Fruit fly (Drosophila melanogaster) whole organism, embryonic: ENCODE data around the gene CG9008.

Experiments
- Adf1 ChIP-seq: fragments of 200-800 bp; sonication (Bioruptor generic); IDR thresholded peaks from 2 replicates; pipeline ENCODE4 v1.3.6; 2022; ENCODE audit warnings: missing biosample characterization, missing genetic modification characterization
- CG10321 ChIP-seq: fragments of 200-800 bp; sonication (Bioruptor generic); IDR thresholded peaks from 2 replicates; pipeline ENCODE4 v1.3.6; 2022; ENCODE audit warnings: missing biosample characterization, missing genetic modification characterization
- CG10431 ChIP-seq: fragments of 200-800 bp; sonication (Bioruptor generic); optimal IDR thresholded peaks from 3 replicates; lab custom pipeline; 2018; ENCODE audit warnings: missing biosample characterization, mild to moderate bottlenecking, missing genetic modification characterization
- CG11456 ChIP-seq: fragments of 200-800 bp; sonication (Bioruptor generic); IDR thresholded peaks from 3 replicates; pipeline ENCODE4 v1.3.6; 2022; ENCODE audit warnings: missing biosample characterization, missing genetic modification characterization
- CG11695 ChIP-seq: fragments of 200-800 bp; sonication (Bioruptor generic); IDR thresholded peaks from 3 replicates; pipeline ENCODE4 v1.3.6; 2022; ENCODE audit warnings: missing biosample characterization, missing genetic modification characterization
- CG12236 ChIP-seq: fragments of 200-800 bp; sonication (Bioruptor generic); optimal IDR thresholded peaks from 2 replicates; lab custom pipeline; 2016; ENCODE audit warnings: missing biosample characterization, missing genetic modification characterization
- CG31388 ChIP-seq: fragments of 200-800 bp; sonication (Bioruptor generic); optimal IDR thresholded peaks from 2 replicates; lab custom pipeline; 2016; ENCODE audit warnings: missing biosample characterization, missing genetic modification characterization
- CG3163 ChIP-seq: fragments of 200-800 bp; sonication (Bioruptor generic); optimal IDR thresholded peaks from 3 replicates; lab custom pipeline; 2016; ENCODE audit warnings: missing biosample characterization, missing genetic modification characterization
- CG5953 ChIP-seq: fragments of 200-800 bp; sonication (Bioruptor generic); IDR thresholded peaks from 2 replicates; pipeline ENCODE4 v1.3.6; 2022; ENCODE audit warnings: missing biosample characterization, missing genetic modification characterization
- CG7357 ChIP-seq: fragments of 200-800 bp; sonication (Bioruptor generic); IDR thresholded peaks from 3 replicates; pipeline ENCODE4 v1.3.6; 2022; ENCODE audit warnings: missing biosample characterization, missing genetic modification characterization
- CG8924 ChIP-seq: fragments of 200-800 bp; optimal IDR thresholded peaks from 3 replicates; lab custom pipeline; 2019; ENCODE audit warnings: missing biosample characterization, mild to moderate bottlenecking, missing genetic modification characterization, moderate library complexity
- CrebB ChIP-seq: fragments of 200-800 bp; sonication (Bioruptor generic); optimal IDR thresholded peaks from 3 replicates; lab custom pipeline; 2018; ENCODE audit warnings: missing biosample characterization, mild to moderate bottlenecking, missing genetic modification characterization
- Dip2 ChIP-seq: fragments of 200-800 bp; sonication (Bioruptor generic); IDR thresholded peaks from 2 replicates; pipeline ENCODE4 v1.3.6; 2022; ENCODE audit warnings: missing biosample characterization, missing genetic modification characterization
- GATAe ChIP-seq: fragments of 200-800 bp; sonication (Bioruptor generic); conservative IDR thresholded peaks from 2 replicates; pipeline ENCODE4 v1.3.6; 2022; ENCODE audit warnings: missing biosample characterization, missing genetic modification characterization
- HLHmδ ChIP-seq: fragments of 200-800 bp; sonication (Bioruptor generic); optimal IDR thresholded peaks from 2 replicates; lab custom pipeline; 2018; ENCODE audit warnings: missing biosample characterization, mild to moderate bottlenecking, missing genetic modification characterization, moderate library complexity
- Hey ChIP-seq: fragments of 200-800 bp; sonication (Bioruptor generic); optimal IDR thresholded peaks from 3 replicates; lab custom pipeline; 2018; ENCODE audit warnings: missing biosample characterization, mild to moderate bottlenecking, missing genetic modification characterization
- Hr51 ChIP-seq, 2 experiments: fragments of 200-800 bp; sonication (Bioruptor generic); optimal IDR thresholded peaks; 2 replicates in 1 of 2; 3 replicates in 1 of 2; lab custom pipeline; 2016 to 2018; ENCODE audit warnings: missing biosample characterization in 2 of 2, missing genetic modification characterization in 2 of 2, mild to moderate bottlenecking in 1 of 2, moderate library complexity in 1 of 2
- Jarid2 ChIP-seq: fragments of 200-800 bp; sonication (Bioruptor generic); optimal IDR thresholded peaks from 3 replicates; lab custom pipeline; 2017; ENCODE audit warnings: mild to moderate bottlenecking, missing biosample characterization, missing genetic modification reagents, missing genetic modification characterization
- Lhr ChIP-seq: fragments of 200-800 bp; sonication (Bioruptor generic); optimal IDR thresholded peaks from 3 replicates; lab custom pipeline; 2017; ENCODE audit warnings: mild to moderate bottlenecking, missing biosample characterization, missing genetic modification reagents, missing genetic modification characterization
- Med ChIP-seq: fragments of 200-800 bp; sonication (Bioruptor generic); peaks from one replicate; lab custom pipeline; 2016; ENCODE audit warnings: missing biosample characterization, missing genetic modification characterization, mild to moderate bottlenecking, inconsistent platforms, moderate library complexity
- Ssrp ChIP-seq: fragments of 200-800 bp; sonication (Bioruptor generic); optimal IDR thresholded peaks from 2 replicates; lab custom pipeline; 2018; ENCODE audit warnings: missing biosample characterization, mild to moderate bottlenecking, missing genetic modification characterization, moderate library complexity
- aop ChIP-seq: fragments of 200-800 bp; sonication (Bioruptor generic); IDR thresholded peaks from 2 replicates; pipeline ENCODE4 v1.3.6; 2022; ENCODE audit warnings: missing biosample characterization, missing genetic modification characterization
- ase ChIP-seq: fragments of 200-800 bp; sonication (Bioruptor generic); IDR thresholded peaks from 3 replicates; pipeline ENCODE4 v1.3.6; 2022; ENCODE audit warnings: missing biosample characterization, missing genetic modification characterization
- bbx ChIP-seq: fragments of 200-800 bp; sonication (Bioruptor generic); IDR thresholded peaks from 2 replicates; pipeline ENCODE4 v1.3.6; 2022; ENCODE audit warnings: missing biosample characterization, missing genetic modification characterization; ENCODE audit not compliant: partially characterized antibody
- btn ChIP-seq: fragments of 200-800 bp; sonication (Bioruptor generic); optimal IDR thresholded peaks from 2 replicates; lab custom pipeline; 2016; ENCODE audit warnings: missing biosample characterization, missing genetic modification characterization
- chn ChIP-seq: fragments of 200-800 bp; sonication (Bioruptor generic); optimal IDR thresholded peaks from 2 replicates; lab custom pipeline; 2016; ENCODE audit warnings: missing biosample characterization, missing genetic modification characterization
- dm ChIP-seq: fragments of 200-800 bp; sonication (Bioruptor generic); optimal IDR thresholded peaks from 3 replicates; lab custom pipeline; 2016; ENCODE audit warnings: missing biosample characterization, missing genetic modification characterization
- en ChIP-seq: fragments of 200-800 bp; sonication (Bioruptor generic); optimal IDR thresholded peaks from 2 replicates; lab custom pipeline; 2016; ENCODE audit warnings: missing biosample characterization, missing genetic modification characterization
- ewg ChIP-seq: fragments of 200-800 bp; sonication (Bioruptor generic); optimal IDR thresholded peaks from 3 replicates; lab custom pipeline; 2017; ENCODE audit warnings: mild to moderate bottlenecking, missing biosample characterization, missing genetic modification reagents, missing genetic modification characterization
- eyg ChIP-seq: fragments of 200-800 bp; sonication (Bioruptor generic); optimal IDR thresholded peaks from 3 replicates; lab custom pipeline; 2016; ENCODE audit warnings: missing biosample characterization, missing genetic modification characterization
- hkb ChIP-seq, 2 experiments: fragments of 200-800 bp in 1 of 2; fragments of >200 bp in 1 of 2; sonication (Bioruptor generic) in 1 of 2; IDR thresholded peaks in 1 of 2; optimal IDR thresholded peaks in 1 of 2; 2 replicates each; pipeline versions ENCODE4 v1.3.6 to Lab custom; 2017 to 2022; ENCODE audit warnings: missing biosample characterization in 1 of 2, missing genetic modification characterization in 1 of 2
- ken ChIP-seq: fragments of 200-800 bp; sonication (Bioruptor generic); IDR thresholded peaks from 3 replicates; pipeline ENCODE4 v1.3.6; 2022; ENCODE audit warnings: missing biosample characterization, missing genetic modification characterization
- lbe ChIP-seq: fragments of 200-800 bp; sonication (Bioruptor generic); optimal IDR thresholded peaks from 2 replicates; lab custom pipeline; 2016; ENCODE audit warnings: missing biosample characterization, mild to moderate bottlenecking, missing genetic modification characterization
- lilli ChIP-seq: fragments of 200-800 bp; sonication (Bioruptor generic); optimal IDR thresholded peaks from 3 replicates; lab custom pipeline; 2016; ENCODE audit warnings: missing biosample characterization, missing genetic modification characterization
- lola ChIP-seq, 3 experiments: fragments of >200 bp in 2 of 3; fragments of 200-800 bp in 1 of 3; sonication (Bioruptor generic) in 1 of 3; optimal IDR thresholded peaks; 2 replicates each; lab custom pipeline; 2017 to 2019; ENCODE audit warnings: missing biosample characterization in 3 of 3, missing genetic modification characterization in 3 of 3, mild to moderate bottlenecking in 1 of 3, moderate library complexity in 1 of 3
- lov ChIP-seq, 2 experiments: fragments of 200-800 bp in 1 of 2; fragments of >200 bp in 1 of 2; sonication (Bioruptor generic) in 1 of 2; IDR thresholded peaks in 1 of 2; optimal IDR thresholded peaks in 1 of 2; 2 replicates in 1 of 2; 3 replicates in 1 of 2; pipeline versions ENCODE4 v1.3.6 to Lab custom; 2017 to 2022; ENCODE audit warnings: missing biosample characterization in 1 of 2, missing genetic modification characterization in 1 of 2
- nom ChIP-seq: fragments of 200-800 bp; sonication (Bioruptor generic); optimal IDR thresholded peaks from 2 replicates; lab custom pipeline; 2017; ENCODE audit warnings: missing biosample characterization, missing genetic modification characterization, mild to moderate bottlenecking, moderate library complexity, missing genetic modification reagents
- oc ChIP-seq: fragments of 200-800 bp; sonication (Bioruptor generic); optimal IDR thresholded peaks from 2 replicates; lab custom pipeline; 2018; ENCODE audit warnings: missing biosample characterization, mild to moderate bottlenecking, missing genetic modification characterization, moderate library complexity
- org-1 ChIP-seq: fragments of 200-800 bp; sonication (Bioruptor generic); optimal IDR thresholded peaks from 2 replicates; lab custom pipeline; 2017; ENCODE audit warnings: missing biosample characterization, missing genetic modification characterization
- pnt ChIP-seq: fragments of 200-800 bp; sonication (Bioruptor generic); optimal IDR thresholded peaks from 3 replicates; lab custom pipeline; 2016; ENCODE audit warnings: missing biosample characterization, missing genetic modification characterization
- pros ChIP-seq: fragments of 200-800 bp; sonication (Bioruptor generic); optimal IDR thresholded peaks from 3 replicates; lab custom pipeline; 2019; ENCODE audit warnings: missing biosample characterization, mild to moderate bottlenecking, missing genetic modification characterization, moderate library complexity
- sim ChIP-seq: fragments of 200-800 bp; sonication (Bioruptor generic); IDR thresholded peaks from 2 replicates; pipeline ENCODE4 v1.3.6; 2022; ENCODE audit warnings: missing biosample characterization, missing genetic modification characterization
- sob ChIP-seq: fragments of 200-800 bp; sonication (Bioruptor generic); IDR thresholded peaks from 2 replicates; pipeline ENCODE4 v1.3.6; 2022; ENCODE audit warnings: missing biosample characterization, missing genetic modification characterization
- stwl ChIP-seq: fragments of 200-800 bp; sonication (Bioruptor generic); optimal IDR thresholded peaks from 3 replicates; lab custom pipeline; 2018; ENCODE audit warnings: missing biosample characterization, mild to moderate bottlenecking, missing genetic modification characterization, moderate library complexity
- vfl ChIP-seq: fragments of 200-800 bp; sonication (Bioruptor generic); optimal IDR thresholded peaks from 2 replicates; lab custom pipeline; 2016; ENCODE audit warnings: missing biosample characterization, missing genetic modification characterization
- vvl ChIP-seq: fragments of 200-800 bp; sonication (Bioruptor generic); IDR thresholded peaks from 2 replicates; pipeline ENCODE4 v1.3.6; 2022; ENCODE audit warnings: missing biosample characterization, missing genetic modification characterization
- wor ChIP-seq: fragments of 200-800 bp; sonication (Bioruptor generic); IDR thresholded peaks from 2 replicates; pipeline ENCODE4 v1.3.6; 2022; ENCODE audit warnings: missing biosample characterization, missing genetic modification characterization

CG9008 gene

DNA sequence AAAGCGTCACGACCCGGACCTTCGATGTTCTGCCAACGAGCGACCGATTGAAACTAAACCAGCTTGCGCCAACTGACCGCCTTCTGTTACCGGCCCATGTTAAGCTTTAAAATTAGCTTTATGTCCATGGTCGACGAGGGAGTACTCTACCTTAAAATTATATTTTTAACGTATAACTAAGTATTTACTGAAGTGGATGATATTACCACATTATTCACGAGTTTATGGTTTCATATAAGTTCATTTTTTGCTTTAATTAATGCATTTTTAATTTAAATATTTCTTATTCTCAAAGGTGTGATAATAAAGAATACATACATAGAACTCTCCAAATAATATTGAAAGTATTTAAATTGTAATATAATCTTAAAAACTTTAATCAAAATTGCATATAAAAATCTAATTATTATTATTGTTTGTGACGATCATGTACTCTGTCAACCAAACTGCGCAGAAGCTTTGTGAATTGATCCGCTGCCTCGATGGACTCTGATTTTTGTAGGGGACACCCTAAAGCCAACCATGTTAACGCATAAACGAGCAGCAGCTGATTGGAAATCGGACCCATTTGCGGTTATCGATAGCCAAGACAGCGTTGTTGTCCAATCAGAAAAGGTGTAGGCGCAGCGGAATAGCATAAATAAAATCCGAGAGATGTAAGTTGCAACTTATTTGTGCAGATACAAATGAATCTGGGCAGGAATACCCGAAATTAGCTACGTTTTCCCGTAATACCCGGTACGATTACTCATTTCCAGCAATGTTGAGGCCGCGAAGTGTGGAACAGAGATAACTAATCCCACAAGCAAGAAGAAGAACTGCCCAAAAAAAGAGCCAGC is at the start of gene CG9008, which contains the start of gene p38b (continued):
- no peak for TF ChIP-seq pros
- peak; percentile 62; the same call in 2 of the 3 replicates for TF ChIP-seq CG11695
- TF ChIP-seq Med (GFP tag; lab: Kevin White, UChicago): peak; percentile 91
- peak; percentile 30 for TF ChIP-seq CrebB (tag; lab: Kevin White, UChicago)
- TF ChIP-seq stwl: peak; percentile 58
- no peak for TF ChIP-seq en (GFP tag; lab: Kevin White, UChicago)
- TF ChIP-seq org-1 (GFP tag; lab: Kevin White, UChicago): peak; percentile 71
- TF ChIP-seq CG10321 (GFP tag; lab: Robert Waterston, UW): no peak
- peak; percentile 26 to 91 for TF ChIP-seq Hr51 (GFP tag; optimal IDR thresholded peaks at IDR 0.05; lab: Kevin White, UChicago)
- peak; percentile 87 for TF ChIP-seq Ssrp (tag; lab: Kevin White, UChicago)
- TF ChIP-seq vfl (GFP tag; lab: Kevin White, UChicago): peak; percentile 8
- no peak for TF ChIP-seq hkb (optimal IDR thresholded peaks at IDR 0.05; lab: Kevin White, UChicago)
- TF ChIP-seq hkb (GFP tag; IDR thresholded peaks at IDR 0.05; lab: Robert Waterston, UW): peak; percentile 46; the same call in 1 of the 2 replicates
- peak; percentile 70 for TF ChIP-seq lilli (GFP tag; lab: Kevin White, UChicago)
- peak; percentile 21 for TF ChIP-seq chn (GFP tag; lab: Kevin White, UChicago)
- TF ChIP-seq sob (GFP tag; lab: Robert Waterston, UW): peak; percentile 61
- no peak; the same call in 2 of the 3 replicates for TF ChIP-seq ase (GFP tag; lab: Robert Waterston, UW)
- peak; percentile 19 for TF ChIP-seq HLHmδ (GFP tag; lab: Kevin White, UChicago)
- peak; percentile 52 for TF ChIP-seq lbe (GFP tag; lab: Kevin White, UChicago)
- peak; percentile 79 for TF ChIP-seq ewg
- no peak for TF ChIP-seq CG3163 (GFP tag; lab: Kevin White, UChicago)
- peak; percentile 36; the same call in 1 of the 2 replicates for TF ChIP-seq CG5953 (GFP tag; lab: Robert Waterston, UW)
- TF ChIP-seq Hey: peak; percentile 5
- TF ChIP-seq oc (tag; lab: Kevin White, UChicago): no peak
- TF ChIP-seq CG7357 (GFP tag; lab: Robert Waterston, UW): peak; percentile 39; the same call in 1 of the 3 replicates
- TF ChIP-seq btn (GFP tag; lab: Kevin White, UChicago): no peak
- TF ChIP-seq Dip2 (GFP tag; lab: Robert Waterston, UW): no peak
- TF ChIP-seq ken (GFP tag; lab: Robert Waterston, UW): 0 out of 3 replicates have a peak, but pooled peaks have one; percentile 10
- peak; percentile 75 for TF ChIP-seq CG10431 (GFP tag; lab: Kevin White, UChicago)
- no peak for TF ChIP-seq aop
- TF ChIP-seq GATAe (GFP tag; lab: Robert Waterston, UW): no peak
- TF ChIP-seq Lhr (GFP tag; lab: Kevin White, UChicago): no peak
- no peak for TF ChIP-seq CG31388 (GFP tag; lab: Kevin White, UChicago)
- peak; percentile 93 for TF ChIP-seq CG8924 (tag; lab: Kevin White, UChicago)
- no peak for TF ChIP-seq pnt
- TF ChIP-seq eyg: no peak
- peak; percentile 59 for TF ChIP-seq nom (GFP tag; lab: Kevin White, UChicago)
- TF ChIP-seq lov (optimal IDR thresholded peaks at IDR 0.05; lab: Kevin White, UChicago): no peak
- TF ChIP-seq lov (GFP tag; IDR thresholded peaks at IDR 0.05; lab: Robert Waterston, UW): no peak
- peak in 1 of 3 experiments; percentile 83 for TF ChIP-seq lola (GFP tag; optimal IDR thresholded peaks at IDR 0.05; lab: Kevin White, UChicago)
- TF ChIP-seq wor: peak; percentile 15; the same call in 1 of the 2 replicates
- peak; percentile 55; the same call in 2 of the 3 replicates for TF ChIP-seq CG11456
- peak; percentile 59 for TF ChIP-seq vvl (GFP tag; lab: Robert Waterston, UW)
- TF ChIP-seq Jarid2 (GFP tag; lab: Kevin White, UChicago): no peak
- no peak for TF ChIP-seq CG12236 (GFP tag; lab: Kevin White, UChicago)
- no peak for TF ChIP-seq dm (GFP tag; lab: Kevin White, UChicago)
- peak; percentile 42 for TF ChIP-seq bbx (GFP tag; lab: Robert Waterston, UW)
- peak; percentile 23; the same call in 1 of the 2 replicates for TF ChIP-seq Adf1 (GFP tag; lab: Robert Waterston, UW)
- TF ChIP-seq sim: no peak
